Fruit fly (Drosophila melanogaster): ENCODE results near the gene cpx.

DNA sequence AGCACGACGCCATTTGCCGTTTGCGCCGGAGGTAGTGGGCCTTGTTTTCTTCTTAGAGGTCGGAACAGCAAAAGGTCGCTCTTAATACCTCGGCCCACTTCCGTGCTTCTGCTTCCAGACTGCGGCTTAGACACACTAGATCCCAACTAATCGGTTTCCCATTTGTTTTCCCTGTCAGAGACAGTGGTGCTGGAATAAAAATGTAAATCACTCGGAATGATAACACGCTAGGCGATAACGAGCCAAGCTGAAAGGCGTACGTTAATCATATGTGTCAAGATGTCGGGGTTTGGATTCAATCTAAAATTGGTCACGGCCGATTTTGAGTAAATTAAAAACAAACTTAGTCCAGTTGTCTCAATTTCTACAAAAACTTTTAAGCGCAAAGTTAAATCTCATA, 14.7 kb downstream of the cpx start, which contains the start of gene Nepl11:
- TF ChIP-seq gl (tag; optimal IDR thresholded peaks at IDR 0.05) (no peak), CG10348 (GFP tag; IDR thresholded peaks at IDR 0.05) (no peak), D1 (tag; optimal IDR thresholded peaks at IDR 0.05) (no peak), CG34367 (tag; optimal IDR thresholded peaks at IDR 0.05) (no peak), EcR (GFP tag; optimal IDR thresholded peaks at IDR 0.05) (no peak), fd96Ca (GFP tag; IDR thresholded peaks at IDR 0.05) (no peak), CG17806 (tag; optimal IDR thresholded peaks at IDR 0.05) (no peak), CG4496 (GFP tag; IDR thresholded peaks at IDR 0.05) (no peak), Pif1B (GFP tag; optimal IDR thresholded peaks at IDR 0.05) (no peak)
